Worm (Caenorhabditis elegans) whole organism, young adult: Measurements from ENCODE around the gene srj-50.

ENCODE experiments used
- B0261.1 ChIP-seq: sonication (generic microtip); optimal IDR thresholded peaks from 2 replicates; lab custom pipeline; 2016; ENCODE audit warnings: mild to moderate bottlenecking, missing genetic modification characterization, moderate library complexity, missing compliant biosample characterization
- D2030.7 ChIP-seq: fragments of 200-800 bp; sonication (Bioruptor generic); IDR thresholded peaks from 2 replicates; pipeline ENCODE4 v1.3.6; 2022; ENCODE audit warnings: missing genetic modification reagents, missing genetic modification characterization, missing compliant biosample characterization
- F22D6.2 ChIP-seq: sonication (generic microtip); optimal IDR thresholded peaks from 2 replicates; lab custom pipeline; 2016; ENCODE audit warnings: mild to moderate bottlenecking, missing genetic modification characterization, missing compliant biosample characterization
- F37B4.10 ChIP-seq: fragments of 200-800 bp; sonication (Bioruptor generic); IDR thresholded peaks from 2 replicates; pipeline ENCODE4 v1.3.6; 2022; ENCODE audit warnings: missing genetic modification characterization, missing compliant biosample characterization
- F55B11.4 ChIP-seq: sonication (generic microtip); optimal IDR thresholded peaks from 2 replicates; lab custom pipeline; 2016; ENCODE audit warnings: missing compliant biosample characterization, missing genetic modification characterization, borderline replicate concordance; ENCODE audit not compliant: insufficient read depth
- F57C9.4 ChIP-seq: sonication (generic microtip); optimal IDR thresholded peaks from 2 replicates; lab custom pipeline; 2017; ENCODE audit warnings: mild to moderate bottlenecking, missing genetic modification characterization, missing compliant biosample characterization
- K12H6.12 ChIP-seq: fragments of 200-800 bp; sonication (Bioruptor generic); optimal IDR thresholded peaks from 2 replicates; lab custom pipeline; 2018; ENCODE audit warnings: mild to moderate bottlenecking, missing genetic modification characterization, missing compliant biosample characterization
- T07F8.4 ChIP-seq: sonication (generic microtip); optimal IDR thresholded peaks from 2 replicates; lab custom pipeline; 2016; ENCODE audit warnings: mild to moderate bottlenecking, missing genetic modification characterization, moderate library complexity, missing compliant biosample characterization
- Y56A3A.18 ChIP-seq: fragments of 200-800 bp; sonication (Bioruptor generic); IDR thresholded peaks from 2 replicates; pipeline ENCODE4 v1.3.6; 2022; ENCODE audit warnings: missing genetic modification reagents, missing genetic modification characterization, missing compliant biosample characterization
- Y67H2A.10 ChIP-seq: fragments of 200-800 bp; sonication (Bioruptor generic); conservative IDR thresholded peaks from 2 replicates; pipeline ENCODE4 v1.3.6; 2022; ENCODE audit warnings: missing genetic modification reagents, missing genetic modification characterization, missing compliant biosample characterization
- ama-1 ChIP-seq, 3 experiments: fragments of 150-350 bp in 1 of 3; sonication (generic microtip) in 2 of 3; optimal IDR thresholded peaks; 2 replicates each; lab custom pipeline; 2014 to 2018; ENCODE audit warnings: missing biosample characterization in 2 of 3, missing genetic modification characterization in 2 of 3, missing genetic modification reagents in 2 of 3
- aptf-2 ChIP-seq: fragments of 200-800 bp; sonication (Bioruptor generic); conservative IDR thresholded peaks from 2 replicates; pipeline ENCODE4 v1.3.6; 2022; ENCODE audit warnings: missing genetic modification reagents, missing genetic modification characterization, missing compliant biosample characterization
- atf-7 ChIP-seq: sonication (generic microtip); optimal IDR thresholded peaks from 2 replicates; lab custom pipeline; 2017; ENCODE audit warnings: mild to moderate bottlenecking, missing genetic modification characterization, missing compliant biosample characterization
- attf-3 ChIP-seq: fragments of 200-800 bp; sonication (Bioruptor generic); conservative IDR thresholded peaks from 2 replicates; pipeline ENCODE4 v1.3.6; 2022; ENCODE audit warnings: missing genetic modification reagents, missing genetic modification characterization, missing compliant biosample characterization
- bed-2 ChIP-seq: fragments of 200-800 bp; sonication (Bioruptor generic); IDR thresholded peaks from 2 replicates; pipeline ENCODE4 v1.3.6; 2022; ENCODE audit warnings: missing genetic modification reagents, missing genetic modification characterization, missing compliant biosample characterization
- ceh-27 ChIP-seq: fragments of 200-800 bp; sonication (Bioruptor generic); optimal IDR thresholded peaks from 2 replicates; lab custom pipeline; 2018; ENCODE audit warnings: mild to moderate bottlenecking, missing genetic modification characterization, moderate library complexity, missing compliant biosample characterization
- chd-7 ChIP-seq: sonication (generic microtip); optimal IDR thresholded peaks from 2 replicates; lab custom pipeline; 2016; ENCODE audit warnings: mild to moderate bottlenecking, missing genetic modification characterization, moderate library complexity, missing compliant biosample characterization
- die-1 ChIP-seq: sonication (generic microtip); optimal IDR thresholded peaks from 2 replicates; lab custom pipeline; 2016; ENCODE audit warnings: missing genotype, mild to moderate bottlenecking, missing genetic modification characterization, missing compliant biosample characterization
- egl-18 ChIP-seq: fragments of 200-800 bp; sonication (Bioruptor generic); IDR thresholded peaks from 2 replicates; pipeline ENCODE4 v1.3.6; 2022; ENCODE audit warnings: missing genetic modification reagents, missing genetic modification characterization, missing compliant biosample characterization
- egrh-3 ChIP-seq: fragments of 200-800 bp; sonication (Bioruptor generic); IDR thresholded peaks from 2 replicates; pipeline ENCODE4 v1.3.6; 2022; ENCODE audit warnings: missing genetic modification reagents, missing genetic modification characterization, missing compliant biosample characterization
- ekl-4 ChIP-seq: fragments of 200-800 bp; sonication (Bioruptor generic); IDR thresholded peaks from 2 replicates; pipeline ENCODE4 v1.3.6; 2022; ENCODE audit warnings: missing genetic modification reagents, missing genetic modification characterization, missing compliant biosample characterization
- hmg-20 ChIP-seq: fragments of 200-800 bp; sonication (Bioruptor generic); IDR thresholded peaks from 2 replicates; pipeline ENCODE4 v1.3.6; 2022; ENCODE audit warnings: missing genetic modification reagents, missing genetic modification characterization, missing compliant biosample characterization
- lin-26 ChIP-seq: fragments of 200-800 bp; sonication (Bioruptor generic); IDR thresholded peaks from 2 replicates; pipeline ENCODE4 v1.3.6; 2022; ENCODE audit warnings: missing genetic modification reagents, missing genetic modification characterization, missing compliant biosample characterization
- lin-54 ChIP-seq: fragments of 200-800 bp; sonication (Bioruptor generic); optimal IDR thresholded peaks from 2 replicates; lab custom pipeline; 2018; ENCODE audit warnings: mild to moderate bottlenecking, missing genetic modification characterization, missing compliant biosample characterization
- madf-3 ChIP-seq: fragments of 200-800 bp; sonication (Bioruptor generic); IDR thresholded peaks from 2 replicates; pipeline ENCODE4 v1.3.6; 2022; ENCODE audit warnings: missing genetic modification reagents, missing genetic modification characterization, missing compliant biosample characterization
- mes-4 ChIP-seq: sonication (generic microtip); optimal IDR thresholded peaks from 2 replicates; lab custom pipeline; 2016; ENCODE audit warnings: missing genotype, missing genetic modification characterization, missing compliant biosample characterization
- mxl-1 ChIP-seq: sonication (generic microtip); optimal IDR thresholded peaks from 2 replicates; lab custom pipeline; 2016; ENCODE audit warnings: missing genetic modification characterization, missing compliant biosample characterization
- nhr-80 ChIP-seq: sonication (generic microtip); optimal IDR thresholded peaks from 2 replicates; lab custom pipeline; 2016; ENCODE audit warnings: missing genetic modification characterization, missing compliant biosample characterization
- pha-4 ChIP-seq: fragments of 150-350 bp; sonication (generic microtip); optimal IDR thresholded peaks from 2 replicates; lab custom pipeline; 2014; ENCODE audit warnings: missing biosample characterization, missing genetic modification reagents, missing genetic modification characterization
- repo-1 ChIP-seq: sonication (generic microtip); optimal IDR thresholded peaks from 2 replicates; lab custom pipeline; 2017; ENCODE audit warnings: mild to moderate bottlenecking, missing genetic modification characterization, missing compliant biosample characterization
- rpc-1 ChIP-seq, 2 experiments: fragments of 150-350 bp in 1 of 2; sonication (generic microtip) in 1 of 2; optimal IDR thresholded peaks; 2 replicates each; lab custom pipeline; 2014 to 2018; ENCODE audit warnings: missing biosample characterization in 1 of 2, missing genetic modification characterization in 1 of 2, missing genetic modification reagents in 1 of 2, missing genotype in 1 of 2
- tbp1 ChIP-seq: fragments of 200-800 bp; sonication (Bioruptor generic); optimal IDR thresholded peaks from 2 replicates; lab custom pipeline; 2018; ENCODE audit warnings: mild to moderate bottlenecking, missing genetic modification characterization, missing compliant biosample characterization
- unc-130 ChIP-seq: sonication (generic microtip); optimal IDR thresholded peaks from 2 replicates; lab custom pipeline; 2016; ENCODE audit warnings: missing genetic modification reagents, missing genetic modification characterization, missing compliant biosample characterization
- ztf-6 ChIP-seq: fragments of 200-800 bp; sonication (Bioruptor generic); IDR thresholded peaks from 2 replicates; pipeline ENCODE4 v1.3.6; 2022; ENCODE audit warnings: missing genetic modification reagents, missing genetic modification characterization, missing compliant biosample characterization

The srj-50 gene

ce11 chrV:2871754-2872504 is 39.2 kb downstream of the srj-50 start (continued):
- peak; percentile 16; the same call in 1 of the 2 replicates for TF ChIP-seq Y56A3A.18
- TF ChIP-seq K12H6.12 (tag; lab: Kevin White, UChicago) = no peak
- TF ChIP-seq F37B4.10 = peak; percentile 98
- TF ChIP-seq T07F8.4 (tag; lab: Kevin White, UChicago) = no peak
- TF ChIP-seq ztf-6 (GFP tag; lab: Robert Waterston, UW) = no peak
- TF ChIP-seq bed-2 (GFP tag; lab: Robert Waterston, UW) = no peak
- no peak for TF ChIP-seq hmg-20 (GFP tag; lab: Robert Waterston, UW)
- TF ChIP-seq tbp1 (GFP tag; lab: Kevin White, UChicago) = no peak
- no peak for TF ChIP-seq rpc-1 (optimal IDR thresholded peaks at IDR 0.05; lab: Kevin White, UChicago)
- no peak for TF ChIP-seq rpc-1 (tag; optimal IDR thresholded peaks at IDR 0.05; lab: Kevin White, UChicago)
- no peak for TF ChIP-seq unc-130 (GFP tag; lab: Kevin White, UChicago)
- no peak for TF ChIP-seq F55B11.4 (tag; lab: Kevin White, UChicago)
- peak; percentile 54 for TF ChIP-seq chd-7 (tag; lab: Kevin White, UChicago)
- peak; percentile 45 for TF ChIP-seq repo-1 (tag; lab: Kevin White, UChicago)
- no peak for TF ChIP-seq mes-4 (tag; lab: Kevin White, UChicago)
- no peak for TF ChIP-seq F57C9.4 (tag; lab: Kevin White, UChicago)
- TF ChIP-seq aptf-2 (GFP tag; lab: Robert Waterston, UW) = no peak
- TF ChIP-seq mxl-1 = no peak
- no peak for TF ChIP-seq Y67H2A.10
- TF ChIP-seq attf-3 (GFP tag; lab: Robert Waterston, UW) = no peak
- TF ChIP-seq nhr-80 (tag; lab: Kevin White, UChicago) = peak; percentile 69
- no peak for TF ChIP-seq egl-18 (GFP tag; lab: Robert Waterston, UW)

- no peak for TF ChIP-seq die-1 (tag; lab: Kevin White, UChicago)
- TF ChIP-seq egl-18 (GFP tag; lab: Robert Waterston, UW) = no peak
- TF ChIP-seq ceh-27 (GFP tag; lab: Kevin White, UChicago) = no peak
- peak; percentile 98 for TF ChIP-seq F37B4.10
- TF ChIP-seq lin-26 = no peak
- no peak for TF ChIP-seq D2030.7 (GFP tag; lab: Robert Waterston, UW)
- no peak for TF ChIP-seq nhr-80 (tag; lab: Kevin White, UChicago)
- no peak for TF ChIP-seq ama-1 (optimal IDR thresholded peaks at IDR 0.05; lab: Kevin White, UChicago)
- TF ChIP-seq ama-1 (GFP tag; optimal IDR thresholded peaks at IDR 0.05; lab: Kevin White, UChicago) = no peak
- TF ChIP-seq lin-54 (GFP tag; lab: Kevin White, UChicago) = no peak
- TF ChIP-seq madf-3 (GFP tag; lab: Robert Waterston, UW) = 0 out of 2 replicates have a peak, but pooled peaks have one; percentile 20
- no peak for TF ChIP-seq ekl-4
- no peak for TF ChIP-seq egrh-3
Observed at ce11 chrV:2872947-2873346, 40.2 kb downstream of the srj-50 start.

ce11 chrV:2875422-2875821 is 42.7 kb downstream of the srj-50 start, which contains the start of gene folt-2:
Gene folt-2 (minus strand): TSS chrV:2875600.
- peak; percentile 76 for TF ChIP-seq nhr-80 (tag; lab: Kevin White, UChicago)
- peak; percentile 5 for TF ChIP-seq atf-7
- TF ChIP-seq aptf-2 (GFP tag; lab: Robert Waterston, UW) = no peak
- TF ChIP-seq pha-4 (tag; lab: Kevin White, UChicago) = no peak
- TF ChIP-seq B0261.1 = no peak
- TF ChIP-seq F22D6.2 (tag; lab: Kevin White, UChicago) = no peak
